Worm (Caenorhabditis elegans) whole organism, L4 larva: ENCODE measurements around the gene srx-92.

ENCODE experiments used
- F49E8.2 ChIP-seq: sonication (generic microtip); optimal IDR thresholded peaks from 2 replicates; lab custom pipeline; 2016; ENCODE audit warnings: missing compliant biosample characterization, mild to moderate bottlenecking, missing genetic modification characterization, borderline replicate concordance
- Y48G9A.11 ChIP-seq: fragments of 200-800 bp; sonication (Bioruptor generic); IDR thresholded peaks from 2 replicates; pipeline ENCODE4 v1.3.6; 2022; ENCODE audit warnings: missing genetic modification reagents, missing genetic modification characterization, missing compliant biosample characterization
- Y5F2A.4 ChIP-seq: fragments of 200-800 bp; sonication (Bioruptor generic); optimal IDR thresholded peaks from 2 replicates; lab custom pipeline; 2018; ENCODE audit warnings: mild to moderate bottlenecking, missing genetic modification characterization, missing compliant biosample characterization
- Y75B8A.6 ChIP-seq: fragments of 200-800 bp; sonication (Bioruptor generic); IDR thresholded peaks from 2 replicates; pipeline ENCODE4 v1.3.6; 2022; ENCODE audit warnings: missing genetic modification reagents, missing genetic modification characterization, missing compliant biosample characterization
- aha-1 ChIP-seq: fragments of 150-350 bp; peaks from one replicate; lab custom pipeline; 2014; ENCODE audit warnings: missing biosample characterization, missing genetic modification characterization
- ceh-32 ChIP-seq: sonication (generic microtip); optimal IDR thresholded peaks from 2 replicates; lab custom pipeline; 2016; ENCODE audit warnings: mild to moderate bottlenecking, missing genetic modification characterization, missing compliant biosample characterization; ENCODE audit not compliant: poor library complexity
- ceh-44 ChIP-seq: fragments of 200-800 bp; sonication (Bioruptor generic); IDR thresholded peaks from 2 replicates; pipeline ENCODE4 v1.3.6; 2022; ENCODE audit warnings: missing genetic modification reagents, missing genetic modification characterization, missing compliant biosample characterization
- ceh-82 ChIP-seq: sonication (generic microtip); optimal IDR thresholded peaks from 2 replicates; lab custom pipeline; 2017; ENCODE audit warnings: missing biosample characterization, missing genetic modification characterization
- ces-1 ChIP-seq: fragments of 150-350 bp; sonication (generic microtip); optimal IDR thresholded peaks from 4 replicates; lab custom pipeline; 2014; ENCODE audit warnings: missing biosample characterization, missing genetic modification reagents, missing genetic modification characterization
- ctbp-1 ChIP-seq: fragments of 200-800 bp; sonication (Bioruptor generic); IDR thresholded peaks from 2 replicates; pipeline ENCODE4 v1.3.6; 2022; ENCODE audit warnings: missing genetic modification reagents, missing genetic modification characterization, missing compliant biosample characterization
- daf-12 ChIP-seq: fragments of 150-350 bp; optimal IDR thresholded peaks from 2 replicates; lab custom pipeline; 2014; ENCODE audit warnings: missing biosample characterization, missing genetic modification reagents, missing genetic modification characterization
- daf-16 ChIP-seq, 3 experiments: sonication (generic microtip); optimal IDR thresholded peaks; 2 replicates each; lab custom pipeline; 2016 to 2017; ENCODE audit warnings: missing genetic modification characterization in 3 of 3, missing genetic modification reagents in 3 of 3, mild to moderate bottlenecking in 2 of 3, missing compliant biosample characterization in 2 of 3, missing biosample characterization in 1 of 3, moderate library complexity in 1 of 3
- dmd-8 ChIP-seq: fragments of 200-800 bp; sonication (Bioruptor generic); IDR thresholded peaks from 2 replicates; pipeline ENCODE4 v1.3.6; 2022; ENCODE audit warnings: missing genetic modification characterization, missing compliant biosample characterization
- dmd-9 ChIP-seq: fragments of 200-800 bp; sonication (Bioruptor generic); IDR thresholded peaks from 2 replicates; pipeline ENCODE4 v1.3.6; 2022; ENCODE audit warnings: missing genetic modification reagents, missing genetic modification characterization, missing compliant biosample characterization
- dve-1 ChIP-seq: sonication (generic microtip); optimal IDR thresholded peaks from 2 replicates; lab custom pipeline; 2017; ENCODE audit warnings: antibody characterized with exemption, mild to moderate bottlenecking, missing genetic modification characterization, missing compliant biosample characterization; ENCODE audit not compliant: insufficient read depth
- egl-27 ChIP-seq: sonication (generic microtip); optimal IDR thresholded peaks from 3 replicates; lab custom pipeline; 2017; ENCODE audit warnings: missing biosample characterization, missing genetic modification reagents, missing genetic modification characterization
- fkh-10 ChIP-seq: fragments of 150-350 bp; optimal IDR thresholded peaks from 2 replicates; lab custom pipeline; 2014; ENCODE audit warnings: missing biosample characterization, missing genetic modification reagents, missing genetic modification characterization
- fos-1 ChIP-seq: fragments of 150-350 bp; optimal IDR thresholded peaks from 2 replicates; lab custom pipeline; 2014; ENCODE audit warnings: missing biosample characterization, missing genetic modification characterization
- hmg-1.1 ChIP-seq: fragments of 200-800 bp; sonication (Bioruptor generic); IDR thresholded peaks from 2 replicates; pipeline ENCODE4 v1.3.6; 2022; ENCODE audit warnings: missing genetic modification reagents, missing genetic modification characterization, missing compliant biosample characterization
- jun-1 ChIP-seq: fragments of 150-350 bp; optimal IDR thresholded peaks from 2 replicates; lab custom pipeline; 2014; ENCODE audit warnings: missing biosample characterization, missing genetic modification reagents, missing genetic modification characterization
- lin-1 ChIP-seq: fragments of 200-800 bp; sonication (Bioruptor generic); IDR thresholded peaks from 2 replicates; pipeline ENCODE4 v1.3.6; 2022; ENCODE audit warnings: missing genetic modification reagents, missing genetic modification characterization, missing compliant biosample characterization
- lin-13 ChIP-seq: fragments of 150-350 bp; optimal IDR thresholded peaks from 2 replicates; lab custom pipeline; 2014; ENCODE audit warnings: missing biosample characterization, missing genetic modification reagents, missing genetic modification characterization
- lin-15B ChIP-seq: fragments of 150-350 bp; sonication (generic microtip); optimal IDR thresholded peaks from 3 replicates; lab custom pipeline; 2014; ENCODE audit warnings: missing biosample characterization, missing genetic modification characterization
- madf-5 ChIP-seq, 2 experiments: fragments of 200-800 bp; sonication (Bioruptor generic); IDR thresholded peaks; 2 replicates each; pipeline ENCODE4 v1.3.6; 2022; ENCODE audit warnings: missing compliant biosample characterization in 2 of 2, missing genetic modification characterization in 2 of 2
- madf-9 ChIP-seq: fragments of 200-800 bp; sonication (Bioruptor generic); conservative IDR thresholded peaks from 2 replicates; pipeline ENCODE4 v1.3.6; 2022; ENCODE audit warnings: missing genetic modification reagents, missing genetic modification characterization, missing compliant biosample characterization
- mep-1 ChIP-seq: fragments of 150-350 bp; sonication (generic microtip); optimal IDR thresholded peaks from 3 replicates; lab custom pipeline; 2014; ENCODE audit warnings: missing biosample characterization, missing genetic modification characterization
- mes-2 ChIP-seq: sonication (generic microtip); optimal IDR thresholded peaks from 2 replicates; lab custom pipeline; 2016; ENCODE audit warnings: missing genotype, mild to moderate bottlenecking, missing genetic modification characterization, missing compliant biosample characterization; ENCODE audit not compliant: poor library complexity, severe bottlenecking
- nhr-10 ChIP-seq: fragments of 150-350 bp; optimal IDR thresholded peaks from 2 replicates; lab custom pipeline; 2014; ENCODE audit warnings: missing biosample characterization, missing genetic modification characterization
- nhr-28 ChIP-seq: fragments of 150-350 bp; optimal IDR thresholded peaks from 2 replicates; lab custom pipeline; 2014; ENCODE audit warnings: missing biosample characterization, missing genetic modification characterization
- nhr-6 ChIP-seq: fragments of 150-350 bp; optimal IDR thresholded peaks from 2 replicates; lab custom pipeline; 2014; ENCODE audit warnings: missing biosample characterization, missing genetic modification characterization
- php-3 ChIP-seq: fragments of 200-800 bp; sonication (Bioruptor generic); IDR thresholded peaks from 2 replicates; pipeline ENCODE4 v1.3.6; 2022; ENCODE audit warnings: missing genetic modification reagents, missing genetic modification characterization, missing compliant biosample characterization
- rbr-2 ChIP-seq: sonication (generic microtip); optimal IDR thresholded peaks from 2 replicates; lab custom pipeline; 2016; ENCODE audit warnings: missing genotype, missing genetic modification characterization, missing compliant biosample characterization
- sdz-12 ChIP-seq: fragments of 200-800 bp; sonication (Bioruptor generic); optimal IDR thresholded peaks from 2 replicates; lab custom pipeline; 2018; ENCODE audit warnings: mild to moderate bottlenecking, missing genetic modification characterization, missing compliant biosample characterization
- snpc-4 ChIP-seq: fragments of 150-350 bp; optimal IDR thresholded peaks from 2 replicates; lab custom pipeline; 2014; ENCODE audit warnings: missing biosample characterization, missing genetic modification characterization
- spr-1 ChIP-seq: sonication (generic microtip); optimal IDR thresholded peaks from 2 replicates; lab custom pipeline; 2016; ENCODE audit warnings: mild to moderate bottlenecking, missing genetic modification characterization, missing compliant biosample characterization
- spr-3 ChIP-seq: fragments of 200-800 bp; sonication (Bioruptor generic); optimal IDR thresholded peaks from 2 replicates; lab custom pipeline; 2018; ENCODE audit warnings: mild to moderate bottlenecking, missing genetic modification characterization, missing compliant biosample characterization
- unc-130 ChIP-seq: sonication (generic microtip); optimal IDR thresholded peaks from 2 replicates; lab custom pipeline; 2016; ENCODE audit warnings: missing genetic modification reagents, missing genetic modification characterization, missing compliant biosample characterization
- unc-62 ChIP-seq, 3 experiments: fragments of 150-350 bp in 1 of 3; sonication (generic microtip); optimal IDR thresholded peaks in 2 of 3; peaks in 1 of 3; 1 replicate in 1 of 3; 2 replicates in 2 of 3; lab custom pipeline; 2014 to 2017; ENCODE audit warnings: missing biosample characterization in 3 of 3, missing genetic modification characterization in 3 of 3, missing genetic modification reagents in 3 of 3, missing genotype in 1 of 3
- zip-2 ChIP-seq: fragments of 150-350 bp; optimal IDR thresholded peaks from 2 replicates; lab custom pipeline; 2014; ENCODE audit warnings: missing biosample characterization, missing genetic modification characterization

srx-92 gene

DNA sequence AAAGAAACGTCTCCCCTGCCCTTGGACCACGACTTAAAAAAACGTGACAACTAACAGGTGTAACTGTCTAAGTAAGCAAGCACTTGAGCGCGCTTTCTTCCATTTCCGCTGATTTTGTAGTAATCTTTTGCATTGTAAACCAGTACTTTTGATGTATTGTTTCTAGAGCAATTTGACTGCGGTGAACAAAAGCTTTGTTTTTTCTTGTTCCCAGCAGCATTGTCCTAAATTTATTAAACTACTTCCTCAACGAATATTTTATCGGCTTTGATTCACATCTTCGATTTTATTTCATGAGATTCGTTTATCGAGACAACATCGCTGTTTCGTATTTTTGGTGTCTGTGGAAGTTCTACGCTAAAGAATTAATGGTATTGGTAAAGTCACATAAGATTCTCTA lies 36.5 kb downstream of the srx-92 start, which contains the start of gene C13A2.1:
C13A2.1 (plus strand) TSS at position 301 of the 400 bp plus-strand sequence.
- no peak for TF ChIP-seq daf-12
- no peak for TF ChIP-seq zip-2 (tag; lab: Kevin White, UChicago)
- no peak for TF ChIP-seq php-3 (GFP tag; lab: Robert Waterston, UW)
- no peak for TF ChIP-seq lin-13 (GFP tag; lab: Kevin White, UChicago)
- no peak for TF ChIP-seq unc-130 (GFP tag; lab: Kevin White, UChicago)
- no peak for TF ChIP-seq dve-1 (tag; lab: Kevin White, UChicago)
- TF ChIP-seq spr-3 (GFP tag; lab: Kevin White, UChicago), result no peak
- TF ChIP-seq F49E8.2 (tag; lab: Kevin White, UChicago), result no peak
- TF ChIP-seq madf-9 (GFP tag; lab: Robert Waterston, UW), result no peak
- TF ChIP-seq lin-1, result no peak
- no peak for TF ChIP-seq dmd-8
- TF ChIP-seq Y5F2A.4, result no peak
- no peak for TF ChIP-seq rbr-2 (tag; lab: Kevin White, UChicago)
- no peak for TF ChIP-seq snpc-4 (tag; lab: Kevin White, UChicago)
- no peak for TF ChIP-seq Y75B8A.6
- TF ChIP-seq unc-62 (GFP tag; optimal IDR thresholded peaks at IDR 0.05 in 1 of 2; lab: Kevin White, UChicago), result no peak
- TF ChIP-seq unc-62 (tag; optimal IDR thresholded peaks at IDR 0.05; lab: Kevin White, UChicago), result no peak

DNA sequence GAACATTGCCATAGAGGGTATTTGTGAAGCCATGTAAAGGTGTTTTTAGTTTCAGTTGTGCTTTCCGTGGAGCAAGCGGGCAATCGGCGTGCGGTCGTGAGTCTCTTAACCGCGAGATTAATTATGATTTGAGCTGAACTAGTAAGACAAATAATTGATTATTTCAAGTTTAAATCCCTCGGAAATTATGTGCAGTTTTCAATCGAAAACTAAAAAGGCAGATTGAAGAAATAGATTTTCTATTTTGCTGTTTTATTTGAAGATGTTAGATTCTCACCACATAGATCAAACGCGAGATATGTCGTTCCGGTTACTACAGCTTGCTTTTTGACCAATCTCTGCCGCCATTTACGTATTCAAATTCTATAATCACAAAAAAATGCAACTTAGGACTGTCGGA lies 43.1 kb downstream of the srx-92 start, which contains the start of gene C13A2.3:
C13A2.3 (plus strand) TSS at position 301 of the 400 bp plus-strand sequence.
- TF ChIP-seq unc-62 (GFP tag; optimal IDR thresholded peaks at IDR 0.05 in 1 of 2; lab: Kevin White, UChicago), result peak in 1 of 2 experiments; percentile 28
- TF ChIP-seq unc-62 (tag; optimal IDR thresholded peaks at IDR 0.05; lab: Kevin White, UChicago), result no peak
- no peak for TF ChIP-seq madf-5 (GFP tag; IDR thresholded peaks at IDR 0.05; lab: Robert Waterston, UW)

DNA sequence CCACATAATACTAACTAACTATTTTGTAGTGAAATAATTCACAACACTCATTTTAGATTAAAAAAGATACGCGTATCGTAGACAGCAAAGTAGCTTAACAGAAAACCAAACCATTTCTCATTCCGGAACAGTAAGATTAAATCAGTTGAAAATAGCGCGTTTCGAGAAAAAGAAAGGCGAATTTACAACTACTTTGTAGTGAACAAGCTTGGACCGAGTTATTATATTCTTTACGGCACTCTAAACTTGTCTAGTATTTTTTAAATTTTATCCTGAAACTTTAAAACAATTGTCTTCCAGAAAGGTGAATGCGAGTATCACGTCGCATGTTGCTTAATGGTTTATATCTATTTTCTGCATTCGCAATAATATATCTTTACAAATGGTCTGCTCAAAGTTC lies 46.1 kb downstream of the srx-92 start, which contains the start of gene C13A2.4:
C13A2.4 (plus strand) TSS at position 301 of the 400 bp plus-strand sequence.
- TF ChIP-seq daf-16 (GFP tag; optimal IDR thresholded peaks at IDR 0.05; lab: Kevin White, UChicago), result no peak
- TF ChIP-seq daf-16 (tag; optimal IDR thresholded peaks at IDR 0.05; lab: Kevin White, UChicago), result no peak
- TF ChIP-seq egl-27 (tag; lab: Kevin White, UChicago), result no peak
- TF ChIP-seq zip-2 (tag; lab: Kevin White, UChicago), result no peak
- TF ChIP-seq ctbp-1, result no peak
- TF ChIP-seq nhr-10 (tag; lab: Kevin White, UChicago), result no peak
- no peak for TF ChIP-seq rbr-2 (tag; lab: Kevin White, UChicago)
- no peak for TF ChIP-seq nhr-28 (tag; lab: Kevin White, UChicago)
- no peak for TF ChIP-seq lin-15B (tag; lab: Kevin White, UChicago)
- no peak for TF ChIP-seq aha-1 (tag; lab: Kevin White, UChicago)
- TF ChIP-seq lin-13 (GFP tag; lab: Kevin White, UChicago), result no peak
- no peak for TF ChIP-seq unc-130 (GFP tag; lab: Kevin White, UChicago)
- TF ChIP-seq Y48G9A.11, result no peak
- TF ChIP-seq ces-1 (GFP tag; lab: Kevin White, UChicago), result no peak
- TF ChIP-seq ceh-32 (tag; lab: Kevin White, UChicago), result no peak

DNA sequence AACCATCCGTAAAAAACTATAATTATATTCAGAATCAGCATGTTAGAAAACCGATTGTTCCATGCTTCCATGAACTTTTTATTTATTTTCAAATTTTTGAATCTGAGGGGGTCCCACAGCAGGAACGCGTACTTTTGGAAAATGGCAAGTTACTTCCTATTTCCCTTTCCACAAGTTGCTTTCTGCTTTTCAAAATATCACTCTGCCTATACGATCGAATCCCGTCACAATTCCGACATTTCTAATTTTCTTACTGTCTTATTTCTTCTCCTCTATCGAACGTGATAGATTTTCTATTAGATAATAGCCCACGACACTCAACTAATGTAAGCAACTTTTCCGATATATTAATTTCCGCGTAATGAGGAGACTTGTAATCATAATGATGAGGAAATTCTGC lies 49.7 kb downstream of the srx-92 start, which contains the start of gene C13A2.5:
C13A2.5 (plus strand) TSS at position 301 of the 400 bp plus-strand sequence.
- no peak for TF ChIP-seq dmd-9 (GFP tag; lab: Robert Waterston, UW)
- TF ChIP-seq jun-1, result no peak
- TF ChIP-seq nhr-6 (tag; lab: Kevin White, UChicago), result no peak
- no peak for TF ChIP-seq spr-1 (tag; lab: Kevin White, UChicago)
- TF ChIP-seq hmg-1.1, result no peak
- no peak for TF ChIP-seq fos-1
- no peak for TF ChIP-seq sdz-12 (GFP tag; lab: Kevin White, UChicago)
- no peak for TF ChIP-seq ceh-82 (tag; lab: Kevin White, UChicago)
- no peak for TF ChIP-seq lin-1
- no peak for TF ChIP-seq mep-1 (tag; lab: Kevin White, UChicago)
- TF ChIP-seq mes-2 (tag; lab: Kevin White, UChicago), result no peak
- TF ChIP-seq daf-12, result no peak
- no peak for TF ChIP-seq dmd-8
- no peak for TF ChIP-seq unc-62 (GFP tag; optimal IDR thresholded peaks at IDR 0.05 in 1 of 2; lab: Kevin White, UChicago)
- TF ChIP-seq unc-62 (tag; optimal IDR thresholded peaks at IDR 0.05; lab: Kevin White, UChicago), result no peak
- TF ChIP-seq fkh-10 (GFP tag; lab: Kevin White, UChicago), result no peak
- no peak for TF ChIP-seq ceh-44 (GFP tag; lab: Robert Waterston, UW)
